Worm (Caenorhabditis elegans): ENCODE measurements around the gene C34C12.2.

- TF ChIP-seq fkh-10 (GFP tag; optimal IDR thresholded peaks at IDR 0.05) (no peak), tlp-1 (tag; optimal IDR thresholded peaks at IDR 0.05) (no peak), mef-2 (tag; optimal IDR thresholded peaks at IDR 0.05) (no peak), fos-1 (tag; optimal IDR thresholded peaks at IDR 0.05) (no peak), lin-13 (GFP tag; optimal IDR thresholded peaks at IDR 0.05) (no peak), ztf-4 (tag; optimal IDR thresholded peaks at IDR 0.05) (no peak), nhr-11 (tag; optimal IDR thresholded peaks at IDR 0.05) (no peak), pqm-1 (tag; optimal IDR thresholded peaks at IDR 0.05) (no peak), ztf-11 (tag; optimal IDR thresholded peaks at IDR 0.05) (no peak)
Observed at ce11 chrIII:3430667-3431066, 22.9 kb upstream of the C34C12.2 start.

All from whole organism, L1 larva.